Worm (Caenorhabditis elegans) whole organism, L1 larva: ENCODE measurements around the gene glrx-21.

Experiments
- F16B12.6 ChIP-seq: fragments of 150-350 bp; optimal IDR thresholded peaks from 2 replicates; lab custom pipeline; 2014; ENCODE audit warnings: missing biosample characterization, missing genetic modification characterization
- Y116A8C.19 ChIP-seq: sonication (generic microtip); optimal IDR thresholded peaks from 2 replicates; lab custom pipeline; 2016; ENCODE audit warnings: missing compliant biosample characterization, missing genetic modification characterization, borderline replicate concordance
- ama-1 ChIP-seq: fragments of 150-350 bp; optimal IDR thresholded peaks from 2 replicates; lab custom pipeline; 2014
- blmp-1 ChIP-seq: fragments of 150-350 bp; optimal IDR thresholded peaks from 2 replicates; lab custom pipeline; 2014; ENCODE audit warnings: missing biosample characterization, missing genetic modification characterization
- ceh-63 ChIP-seq: fragments of 200-800 bp; sonication (Bioruptor generic); optimal IDR thresholded peaks from 2 replicates; lab custom pipeline; 2018; ENCODE audit warnings: mild to moderate bottlenecking, missing genetic modification characterization, missing compliant biosample characterization
- ceh-82 ChIP-seq, 3 experiments: fragments of 150-350 bp in 1 of 3; sonication (generic microtip) in 2 of 3; optimal IDR thresholded peaks; 2 replicates each; lab custom pipeline; 2014 to 2017; ENCODE audit warnings: missing biosample characterization in 3 of 3, missing genetic modification characterization in 3 of 3
- ceh-88 ChIP-seq: fragments of 200-800 bp; sonication (Bioruptor generic); IDR thresholded peaks from 2 replicates; pipeline ENCODE4 v1.3.6; 2022; ENCODE audit warnings: missing genetic modification characterization, missing compliant biosample characterization
- ceh-90 ChIP-seq: sonication (generic microtip); optimal IDR thresholded peaks from 2 replicates; lab custom pipeline; 2016; ENCODE audit warnings: missing genetic modification characterization, missing compliant biosample characterization
- dpl-1 ChIP-seq, 3 experiments: fragments of 150-350 bp in 2 of 3; sonication (generic microtip) in 1 of 3; optimal IDR thresholded peaks; 2 replicates each; lab custom pipeline; 2014 to 2017; ENCODE audit warnings: missing biosample characterization in 3 of 3, missing genetic modification characterization in 3 of 3, missing genetic modification reagents in 3 of 3
- dsc-1 ChIP-seq: sonication (generic microtip); optimal IDR thresholded peaks from 2 replicates; lab custom pipeline; 2016; ENCODE audit warnings: mild to moderate bottlenecking, missing genetic modification characterization, missing compliant biosample characterization
- efl-1 ChIP-seq, 4 experiments: fragments of 150-350 bp; optimal IDR thresholded peaks in 3 of 4; peaks in 1 of 4; 1 replicate in 1 of 4; 2 replicates in 3 of 4; lab custom pipeline; 2014; ENCODE audit warnings: missing biosample characterization in 2 of 4, missing genetic modification characterization in 2 of 4, missing genetic modification reagents in 2 of 4
- egl-27 ChIP-seq, 2 experiments: fragments of 150-350 bp in 1 of 2; sonication (generic microtip); optimal IDR thresholded peaks; 3 replicates each; lab custom pipeline; 2017 to 2018; ENCODE audit warnings: missing biosample characterization in 2 of 2, missing genetic modification characterization in 2 of 2, missing genetic modification reagents in 2 of 2
- elt-3 ChIP-seq, 6 experiments: fragments of 150-350 bp in 1 of 6; sonication (generic microtip); optimal IDR thresholded peaks; 2 replicates each; lab custom pipeline; 2017 to 2018; ENCODE audit warnings: missing biosample characterization in 6 of 6, missing genetic modification characterization in 6 of 6, inconsistent platforms in 1 of 6
- fkh-10 ChIP-seq: sonication (generic microtip); optimal IDR thresholded peaks from 2 replicates; lab custom pipeline; 2017; ENCODE audit warnings: missing biosample characterization, missing genetic modification reagents, missing genetic modification characterization
- fkh-8 ChIP-seq: sonication (generic microtip); optimal IDR thresholded peaks from 2 replicates; lab custom pipeline; 2016; ENCODE audit warnings: mild to moderate bottlenecking, missing genetic modification characterization, missing compliant biosample characterization
- fos-1 ChIP-seq: fragments of 150-350 bp; optimal IDR thresholded peaks from 2 replicates; lab custom pipeline; 2014; ENCODE audit warnings: missing biosample characterization, missing genetic modification characterization
- hlh-17 ChIP-seq: fragments of 200-800 bp; sonication (Bioruptor generic); optimal IDR thresholded peaks from 2 replicates; lab custom pipeline; 2018; ENCODE audit warnings: missing genetic modification characterization, mild to moderate bottlenecking, missing compliant biosample characterization, moderate library complexity, borderline replicate concordance
- hpl-2 ChIP-seq: fragments of 150-350 bp; optimal IDR thresholded peaks from 2 replicates; lab custom pipeline; 2014; ENCODE audit warnings: missing biosample characterization, missing genetic modification reagents, missing genetic modification characterization
- irx-1 ChIP-seq: sonication (generic microtip); optimal IDR thresholded peaks from 2 replicates; lab custom pipeline; 2016; ENCODE audit warnings: missing genetic modification characterization, missing compliant biosample characterization
- jun-1 ChIP-seq: fragments of 150-350 bp; optimal IDR thresholded peaks from 2 replicates; lab custom pipeline; 2014; ENCODE audit warnings: missing biosample characterization, missing genetic modification reagents, missing genetic modification characterization
- lin-14 ChIP-seq: fragments of 200-800 bp; sonication (Bioruptor generic); optimal IDR thresholded peaks from 2 replicates; lab custom pipeline; 2018; ENCODE audit warnings: mild to moderate bottlenecking, missing genetic modification characterization, moderate library complexity, missing compliant biosample characterization
- lin-15B ChIP-seq: fragments of 150-350 bp; sonication (generic microtip); optimal IDR thresholded peaks from 3 replicates; lab custom pipeline; 2014; ENCODE audit warnings: missing biosample characterization, missing genetic modification characterization
- lin-39 ChIP-seq: fragments of 150-350 bp; optimal IDR thresholded peaks from 2 replicates; lab custom pipeline; 2014; ENCODE audit warnings: missing biosample characterization, missing genetic modification reagents, missing genetic modification characterization
- lsy-2 ChIP-seq, 2 experiments: fragments of 150-350 bp; optimal IDR thresholded peaks; 2 replicates each; lab custom pipeline; 2014; ENCODE audit warnings: missing biosample characterization in 2 of 2, missing genetic modification characterization in 2 of 2
- mdl-1 ChIP-seq, 2 experiments: fragments of 150-350 bp; optimal IDR thresholded peaks; 2 replicates each; lab custom pipeline; 2014 to 2017; ENCODE audit warnings: missing biosample characterization in 2 of 2, missing genetic modification characterization in 2 of 2, inconsistent platforms in 1 of 2
- mef-2 ChIP-seq: fragments of 150-350 bp; optimal IDR thresholded peaks from 2 replicates; lab custom pipeline; 2014; ENCODE audit warnings: missing biosample characterization, missing genetic modification characterization
- nhr-12 ChIP-seq: sonication (generic microtip); optimal IDR thresholded peaks from 2 replicates; lab custom pipeline; 2017; ENCODE audit warnings: missing biosample characterization, missing genetic modification characterization
- nhr-19 ChIP-seq: fragments of 200-800 bp; sonication (Bioruptor generic); conservative IDR thresholded peaks from 2 replicates; pipeline ENCODE4 v1.3.6; 2022; ENCODE audit warnings: missing genetic modification characterization, missing compliant biosample characterization
- nhr-20 ChIP-seq: sonication (generic microtip); optimal IDR thresholded peaks from 2 replicates; lab custom pipeline; 2016; ENCODE audit warnings: mild to moderate bottlenecking, missing genetic modification characterization, missing compliant biosample characterization
- nhr-237 ChIP-seq: fragments of 150-350 bp; optimal IDR thresholded peaks from 2 replicates; lab custom pipeline; 2014; ENCODE audit warnings: missing biosample characterization, missing genetic modification characterization
- nhr-47 ChIP-seq: sonication (generic microtip); optimal IDR thresholded peaks from 2 replicates; lab custom pipeline; 2016; ENCODE audit warnings: mild to moderate bottlenecking, missing genetic modification characterization, moderate library complexity, missing compliant biosample characterization
- nhr-76 ChIP-seq: sonication (generic microtip); optimal IDR thresholded peaks from 2 replicates; lab custom pipeline; 2017; ENCODE audit warnings: missing biosample characterization, missing genetic modification characterization
- nhr-77 ChIP-seq: fragments of 150-350 bp; optimal IDR thresholded peaks from 2 replicates; lab custom pipeline; 2014; ENCODE audit warnings: missing biosample characterization, missing genetic modification characterization
- nhr-84 ChIP-seq: sonication (generic microtip); optimal IDR thresholded peaks from 2 replicates; lab custom pipeline; 2017; ENCODE audit warnings: missing biosample characterization, missing genetic modification characterization
- pag-3 ChIP-seq: sonication (generic microtip); optimal IDR thresholded peaks from 2 replicates; lab custom pipeline; 2017; ENCODE audit warnings: missing genetic modification characterization, mild to moderate bottlenecking, missing compliant biosample characterization, antibody characterized with exemption, borderline replicate concordance; ENCODE audit not compliant: insufficient read depth
- skn-1 ChIP-seq: fragments of 150-350 bp; optimal IDR thresholded peaks from 2 replicates; lab custom pipeline; 2014; ENCODE audit warnings: missing biosample characterization, missing genetic modification characterization
- sptf-1 ChIP-seq: fragments of 150-350 bp; optimal IDR thresholded peaks from 2 replicates; lab custom pipeline; 2014; ENCODE audit warnings: missing biosample characterization, missing genetic modification characterization
- sup-37 ChIP-seq: fragments of 200-800 bp; sonication (Bioruptor generic); optimal IDR thresholded peaks from 2 replicates; lab custom pipeline; 2018; ENCODE audit warnings: mild to moderate bottlenecking, missing genetic modification characterization, missing compliant biosample characterization
- tlp-1 ChIP-seq: fragments of 150-350 bp; optimal IDR thresholded peaks from 2 replicates; lab custom pipeline; 2014; ENCODE audit warnings: missing biosample characterization, missing genetic modification characterization
- unc-30 ChIP-seq: sonication (generic microtip); optimal IDR thresholded peaks from 2 replicates; lab custom pipeline; 2017; ENCODE audit warnings: missing biosample characterization, missing genetic modification characterization
- unc-62 ChIP-seq: fragments of 150-350 bp; optimal IDR thresholded peaks from 2 replicates; lab custom pipeline; 2014; ENCODE audit warnings: missing biosample characterization, missing genetic modification reagents, missing genetic modification characterization
- vab-15 ChIP-seq: sonication (generic microtip); optimal IDR thresholded peaks from 2 replicates; lab custom pipeline; 2017; ENCODE audit warnings: missing genotype, mild to moderate bottlenecking, missing genetic modification characterization, missing compliant biosample characterization
- xbp-1 ChIP-seq: sonication (generic microtip); optimal IDR thresholded peaks from 2 replicates; lab custom pipeline; 2016; ENCODE audit warnings: missing genetic modification characterization, missing compliant biosample characterization
- zag-1 ChIP-seq: fragments of 150-350 bp; optimal IDR thresholded peaks from 2 replicates; lab custom pipeline; 2014; ENCODE audit warnings: missing biosample characterization, missing genetic modification characterization
- zip-4 ChIP-seq: fragments of 200-800 bp; sonication (Bioruptor generic); optimal IDR thresholded peaks from 2 replicates; lab custom pipeline; 2018; ENCODE audit warnings: mild to moderate bottlenecking, missing genetic modification characterization, moderate library complexity, missing compliant biosample characterization
- ztf-11 ChIP-seq, 2 experiments: sonication (generic microtip); optimal IDR thresholded peaks; 2 replicates each; lab custom pipeline; 2016 to 2017; ENCODE audit warnings: missing genetic modification characterization in 2 of 2, missing biosample characterization in 1 of 2, missing compliant biosample characterization in 1 of 2
- ztf-4 ChIP-seq: fragments of 150-350 bp; optimal IDR thresholded peaks from 2 replicates; lab custom pipeline; 2014; ENCODE audit warnings: missing biosample characterization, missing genetic modification characterization

The glrx-21 gene

DNA sequence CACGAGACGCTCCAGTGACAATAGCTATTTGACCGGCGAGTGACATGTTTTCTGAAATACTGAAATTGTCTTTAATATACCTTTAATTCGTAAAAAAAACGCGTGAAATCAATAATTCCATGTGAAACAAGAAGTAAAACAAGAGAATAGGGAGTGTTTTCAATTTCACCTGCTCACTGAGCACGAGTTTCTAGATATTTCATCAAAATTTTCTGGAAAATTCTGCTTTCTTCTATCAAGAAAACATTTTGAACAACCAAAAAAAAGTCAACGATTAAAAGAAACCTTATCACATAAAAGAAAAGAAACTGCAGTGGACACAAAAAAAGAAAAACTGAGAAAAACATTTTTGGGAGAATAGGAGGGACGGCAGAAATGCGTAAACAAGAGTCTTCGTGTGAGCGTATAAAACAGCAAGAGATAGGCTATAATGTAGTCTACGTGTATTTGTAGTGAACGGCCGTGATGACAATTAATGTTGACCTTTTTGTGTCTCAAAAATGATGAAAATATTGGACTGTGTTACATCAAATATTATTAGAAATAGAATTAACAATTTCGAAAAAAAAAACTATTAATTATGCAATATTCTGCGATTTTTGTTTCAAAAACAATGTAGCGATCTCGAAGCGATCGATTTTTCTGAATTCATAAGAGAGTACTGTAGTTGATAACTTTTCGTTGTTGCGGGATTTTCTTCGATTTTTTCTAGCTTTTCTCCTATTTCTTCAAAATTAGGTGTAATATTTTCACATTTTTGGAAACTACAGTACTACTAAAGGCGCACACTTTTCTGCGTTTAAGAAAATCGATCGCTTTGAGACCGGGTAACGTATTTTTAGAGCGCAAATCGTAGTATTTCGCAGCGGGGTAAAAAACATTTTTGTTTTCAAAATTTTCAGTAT lies 22.3 kb upstream of the glrx-21 start, which contains the start of gene dhs-9 (continued):
- no peak for TF ChIP-seq nhr-77 (tag; lab: Kevin White, UChicago)
- TF ChIP-seq fkh-10: no peak
- no peak for TF ChIP-seq hlh-17
- no peak for TF ChIP-seq sptf-1
- peak; percentile 47 for TF ChIP-seq skn-1 (tag; lab: Kevin White, UChicago)
- TF ChIP-seq nhr-19 (GFP tag; lab: Robert Waterston, UW): peak; percentile 7; the same call in 1 of the 2 replicates
- TF ChIP-seq fkh-8: no peak
- peak; percentile 71 for TF ChIP-seq lin-14 (GFP tag; lab: Kevin White, UChicago)
- TF ChIP-seq vab-15 (tag; lab: Kevin White, UChicago): no peak
- no peak for TF ChIP-seq lin-15B (tag; lab: Kevin White, UChicago)
- peak in 1 of 2 experiments; percentile 1 for TF ChIP-seq mdl-1 (tag; optimal IDR thresholded peaks at IDR 0.05; lab: Kevin White, UChicago)
- peak in 1 of 3 experiments; percentile 20 for TF ChIP-seq dpl-1 (GFP tag; optimal IDR thresholded peaks at IDR 0.05; lab: Kevin White, UChicago)
- TF ChIP-seq ceh-88 (GFP tag; lab: Robert Waterston, UW): no peak
- TF ChIP-seq nhr-12 (tag; lab: Kevin White, UChicago): no peak
- TF ChIP-seq lin-39 (tag; lab: Kevin White, UChicago): no peak
- TF ChIP-seq zag-1: no peak
- TF ChIP-seq mef-2: no peak
- no peak for TF ChIP-seq jun-1 (tag; lab: Kevin White, UChicago)
- no peak for TF ChIP-seq unc-30 (tag; lab: Kevin White, UChicago)
- no peak for TF ChIP-seq egl-27 (tag; optimal IDR thresholded peaks at IDR 0.05; lab: Kevin White, UChicago)
- no peak for TF ChIP-seq pag-3
- TF ChIP-seq xbp-1 (tag; lab: Kevin White, UChicago): peak; percentile 12

- TF ChIP-seq efl-1 (optimal IDR thresholded peaks at IDR 0.05; lab: Kevin White, UChicago) (no peak), efl-1 (GFP tag; optimal IDR thresholded peaks at IDR 0.05 in 1 of 2; lab: Kevin White, UChicago) (no peak), xbp-1 (tag; lab: Kevin White, UChicago) (no peak), elt-3 (tag; optimal IDR thresholded peaks at IDR 0.05; lab: Kevin White, UChicago) (no peak), sup-37 (no peak), fos-1 (no peak)
- TF ChIP-seq, all 84 proteins: peak for 0
These were observed 16.0 kb upstream of the glrx-21 start, which contains the start of gene Y32H12A.1 for ce11 chrIII:5361909-5362308. Y32H12A.1 (plus strand) TSS chrIII:5362209.

DNA sequence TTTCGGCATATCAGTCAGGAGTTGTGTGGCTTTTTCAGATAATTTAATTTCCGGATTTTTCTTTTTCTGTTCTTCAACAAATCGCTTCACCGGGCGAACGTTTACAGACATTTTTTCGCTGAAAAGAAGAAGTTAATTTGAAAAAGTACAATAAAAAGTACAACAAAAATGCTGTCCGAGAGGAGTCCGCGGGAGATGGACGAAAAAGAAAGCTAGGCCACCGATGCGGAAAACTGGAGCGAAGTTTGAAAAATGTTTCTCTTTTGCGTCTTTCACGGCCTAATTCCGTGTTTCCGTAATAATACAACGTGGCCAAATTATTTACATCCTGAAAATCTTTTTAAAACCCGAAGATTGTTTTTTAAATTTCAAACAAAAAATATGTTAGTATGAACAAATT lies 3.3 kb upstream of the glrx-21 start, which contains the start of gene thoc-5:
Gene thoc-5 (minus strand): TSS at position 152 of the 400 bp plus-strand sequence.
- TF ChIP-seq dpl-1 (GFP tag; optimal IDR thresholded peaks at IDR 0.05; lab: Kevin White, UChicago) (peak; percentile 95 to 98 (median 98)), irx-1 (peak; percentile 96), mdl-1 (tag; optimal IDR thresholded peaks at IDR 0.05; lab: Kevin White, UChicago) (peak in 1 of 2 experiments; percentile 54), Y116A8C.19 (tag; lab: Kevin White, UChicago) (peak; percentile 92), xbp-1 (tag; lab: Kevin White, UChicago) (peak; percentile 91), ztf-4 (tag; lab: Kevin White, UChicago) (peak; percentile 58), zip-4 (GFP tag; lab: Kevin White, UChicago) (peak; percentile 71), ama-1 (lab: Kevin White, UChicago) (no peak), tlp-1 (tag; lab: Kevin White, UChicago) (no peak), zag-1 (no peak), blmp-1 (peak; percentile 69), ceh-82 (tag; optimal IDR thresholded peaks at IDR 0.05; lab: Kevin White, UChicago) (peak; percentile 85 to 89 (median 85)), unc-62 (GFP tag; lab: Kevin White, UChicago) (no peak), nhr-237 (tag; lab: Kevin White, UChicago) (no peak), hpl-2 (no peak), ceh-90 (tag; lab: Kevin White, UChicago) (peak; percentile 97), nhr-76 (tag; lab: Kevin White, UChicago) (no peak), F16B12.6 (tag; lab: Kevin White, UChicago) (peak; percentile 58), pag-3 (no peak), lsy-2 (tag; optimal IDR thresholded peaks at IDR 0.05; lab: Kevin White, UChicago) (peak; percentile 87 to 90), ztf-11 (tag; optimal IDR thresholded peaks at IDR 0.05; lab: Kevin White, UChicago) (peak; percentile 16 to 99), nhr-84 (tag; lab: Kevin White, UChicago) (no peak), nhr-20 (tag; lab: Kevin White, UChicago) (peak; percentile 89), dsc-1 (tag; lab: Kevin White, UChicago) (peak; percentile 97), jun-1 (tag; lab: Kevin White, UChicago) (peak; percentile 41), ceh-63 (GFP tag; lab: Kevin White, UChicago) (peak; percentile 68), lin-15B (tag; lab: Kevin White, UChicago) (peak; percentile 75), nhr-47 (peak; percentile 96)
